Worm (Caenorhabditis elegans) whole organism, mixed stage, embryonic: ENCODE measurements around the gene acbp-8.

ENCODE experiments used
- blmp-1 ChIP-seq: fragments of 150-350 bp; optimal IDR thresholded peaks from 2 replicates; lab custom pipeline; 2014; ENCODE audit warnings: missing biosample characterization, missing genetic modification characterization
- ces-1 ChIP-seq: fragments of 150-350 bp; optimal IDR thresholded peaks from 2 replicates; lab custom pipeline; 2014; ENCODE audit warnings: missing biosample characterization, missing genetic modification reagents, missing genetic modification characterization
- elt-3 ChIP-seq: fragments of 150-350 bp; optimal IDR thresholded peaks from 2 replicates; lab custom pipeline; 2014; ENCODE audit warnings: missing biosample characterization, missing genetic modification characterization
- flh-1 ChIP-seq: fragments of 200-800 bp; sonication (Bioruptor generic); optimal IDR thresholded peaks from 2 replicates; lab custom pipeline; 2018; ENCODE audit warnings: mild to moderate bottlenecking, missing genetic modification characterization, moderate library complexity, missing compliant biosample characterization
- mls-2 ChIP-seq: sonication (generic microtip); optimal IDR thresholded peaks from 2 replicates; lab custom pipeline; 2016; ENCODE audit warnings: mild to moderate bottlenecking, missing genetic modification characterization, moderate library complexity, missing compliant biosample characterization
- nhr-2 ChIP-seq: fragments of 150-350 bp; optimal IDR thresholded peaks from 2 replicates; lab custom pipeline; 2014; ENCODE audit warnings: missing biosample characterization, missing genetic modification characterization
- nhr-76 ChIP-seq: sonication (generic microtip); optimal IDR thresholded peaks from 2 replicates; lab custom pipeline; 2017; ENCODE audit warnings: missing biosample characterization, missing genetic modification characterization
- pha-4 ChIP-seq: fragments of 150-350 bp; optimal IDR thresholded peaks from 2 replicates; lab custom pipeline; 2018; ENCODE audit warnings: missing biosample characterization, missing genetic modification reagents, missing genetic modification characterization
- sem-2 ChIP-seq: fragments of 200-800 bp; sonication (Bioruptor generic); optimal IDR thresholded peaks from 2 replicates; lab custom pipeline; 2018; ENCODE audit warnings: mild to moderate bottlenecking, missing genetic modification characterization, missing compliant biosample characterization
- snpc-4 ChIP-seq: fragments of 150-350 bp; optimal IDR thresholded peaks from 2 replicates; lab custom pipeline; 2014; ENCODE audit warnings: missing biosample characterization, missing genetic modification characterization
- unc-39 ChIP-seq: fragments of 150-350 bp; optimal IDR thresholded peaks from 2 replicates; lab custom pipeline; 2014; ENCODE audit warnings: missing biosample characterization, missing genetic modification characterization
- ztf-11 ChIP-seq: fragments of 150-350 bp; optimal IDR thresholded peaks from 2 replicates; lab custom pipeline; 2014; ENCODE audit warnings: missing biosample characterization, missing genetic modification characterization

- TF ChIP-seq flh-1 (GFP tag; lab: Kevin White, UChicago), result no peak
- no peak for TF ChIP-seq elt-3 (tag; lab: Kevin White, UChicago)
- TF ChIP-seq snpc-4 (tag; lab: Kevin White, UChicago), result no peak
- TF ChIP-seq ces-1 (GFP tag; lab: Kevin White, UChicago), result no peak
- no peak for TF ChIP-seq unc-39 (tag; lab: Kevin White, UChicago)
- no peak for TF ChIP-seq sem-2
- TF ChIP-seq nhr-2, result no peak
- TF ChIP-seq nhr-76 (tag; lab: Kevin White, UChicago), result no peak
- no peak for TF ChIP-seq ztf-11 (tag; lab: Kevin White, UChicago)
- no peak for TF ChIP-seq pha-4
- TF ChIP-seq mls-2 (tag; lab: Kevin White, UChicago), result no peak
- no peak for TF ChIP-seq blmp-1 (tag; lab: Kevin White, UChicago)
Observed at ce11 chrIII:2598491-2599065, 30.2 kb upstream of the acbp-8 start.
